Fruit fly (Drosophila melanogaster): ENCODE data around the gene CG6149.

- TF ChIP-seq CG32006 (GFP tag; optimal IDR thresholded peaks at IDR 0.05), result no peak
- no peak for TF ChIP-seq OdsH (GFP tag; optimal IDR thresholded peaks at IDR 0.05)
- no peak for TF ChIP-seq Hr4 (GFP tag; optimal IDR thresholded peaks at IDR 0.05)
- no peak for TF ChIP-seq Sox102F (GFP tag; optimal IDR thresholded peaks at IDR 0.05)
- TF ChIP-seq svp (GFP tag), result no peak
Observed at dm6 chr3L:11474658-11475057, 39.4 kb upstream of the CG6149 start, which contains the start of gene Vha16-2.

All from whole organism, prepupa.